Worm (Caenorhabditis elegans) whole organism, L4/young adult: ENCODE measurements around the gene C33C12.12.
"Not testable (repeated sequence)": the region's sequence is repeated elsewhere in the genome, so short reads cannot be mapped to it uniquely, and the experiment has no call there.

Experiments used
- W03F9.2 ChIP-seq: fragments of 150-350 bp; optimal IDR thresholded peaks from 2 replicates; lab custom pipeline; 2014; ENCODE audit warnings: missing biosample characterization, missing genetic modification characterization
- dao-5 ChIP-seq: sonication (generic microtip); optimal IDR thresholded peaks from 2 replicates; lab custom pipeline; 2016; ENCODE audit warnings: missing genotype, missing genetic modification characterization, moderate library complexity, missing compliant biosample characterization
- him-1 ChIP-seq: sonication (generic microtip); optimal IDR thresholded peaks from 2 replicates; lab custom pipeline; 2016; ENCODE audit warnings: missing genotype, missing genetic modification reagents, missing genetic modification characterization, missing compliant biosample characterization

Gene C33C12.12

ce11 chrII:2189357-2189756 is 19.4 kb upstream of the C33C12.12 start, which contains the start of gene mtq-2:
mtq-2 (minus strand) TSS chrII:2189457.
- TF ChIP-seq dao-5 (tag; lab: Kevin White, UChicago), result no peak
- no peak for TF ChIP-seq him-1 (tag; lab: Kevin White, UChicago)
- TF ChIP-seq W03F9.2, result no peak

ce11 chrII:2186730-2187129 is 16.7 kb upstream of the C33C12.12 start:
- TF ChIP-seq dao-5 (tag; lab: Kevin White, UChicago), result no peak
- TF ChIP-seq W03F9.2, result no peak
- no peak for TF ChIP-seq him-1 (tag; lab: Kevin White, UChicago)

ce11 chrII:2186329-2186728 is 16.3 kb upstream of the C33C12.12 start, which contains the start of gene gba-2:
gba-2 (minus strand) TSS chrII:2186434.
- no peak for TF ChIP-seq dao-5 (tag; lab: Kevin White, UChicago)
- TF ChIP-seq W03F9.2, result no peak
- no peak for TF ChIP-seq him-1 (tag; lab: Kevin White, UChicago)

- no peak for TF ChIP-seq him-1 (tag; lab: Kevin White, UChicago)
Observed at ce11 chrII:2177735-2178134, 7.8 kb upstream of the C33C12.12 start.

- TF ChIP-seq him-1 (tag; lab: Kevin White, UChicago) (no peak), dao-5 (tag; lab: Kevin White, UChicago) (no peak), W03F9.2 (no peak)
Observed at ce11 chrII:2176688-2177087, 6.7 kb upstream of the C33C12.12 start, which contains the start of gene gba-1. gba-1 (plus strand) TSS chrII:2176741.

- no peak for TF ChIP-seq W03F9.2
Observed at ce11 chrII:2175367-2175766, 5.4 kb upstream of the C33C12.12 start, which contains the start of gene C33C12.7. C33C12.7 (minus strand) TSS chrII:2175467.

ce11 chrII:2168374-2168773 is 1.6 kb downstream of the C33C12.12 start, which contains the start of gene fbxb-38:
fbxb-38 (minus strand) TSS chrII:2168763.
- no peak for TF ChIP-seq him-1 (tag; lab: Kevin White, UChicago)
- no peak for TF ChIP-seq W03F9.2
- TF ChIP-seq dao-5 (tag; lab: Kevin White, UChicago), result no peak

ce11 chrII:2166376-2166775 is 3.6 kb downstream of the C33C12.12 start, which contains the start of gene C33C12.4:
C33C12.4 (minus strand) TSS chrII:2166476.
- TF ChIP-seq dao-5 (tag; lab: Kevin White, UChicago) (no peak), him-1 (tag; lab: Kevin White, UChicago) (no peak), W03F9.2 (no peak)

- TF ChIP-seq W03F9.2; him-1 (tag; lab: Kevin White, UChicago); dao-5 (tag; lab: Kevin White, UChicago): not testable (repeated sequence)
Observed at ce11 chrII:2163370-2163882, 6.6 kb downstream of the C33C12.12 start, which contains the start of gene C33C12.11. C33C12.11 (minus strand) TSS chrII:2163832.

ce11 chrII:2153708-2154107 is 16.3 kb downstream of the C33C12.12 start, which contains the start of gene math-18:
math-18 (plus strand) TSS chrII:2154008.
- TF ChIP-seq dao-5 (tag; lab: Kevin White, UChicago); him-1 (tag; lab: Kevin White, UChicago); W03F9.2: not testable (repeated sequence)

ce11 chrII:2152455-2152854 is 17.5 kb downstream of the C33C12.12 start:
- TF ChIP-seq dao-5 (tag; lab: Kevin White, UChicago) (no peak), W03F9.2 (no peak), him-1 (tag; lab: Kevin White, UChicago) (no peak)

ce11 chrII:2150485-2150985 is 19.4 kb downstream of the C33C12.12 start, which contains the start of the genes C40A11.7 and C40A11.8:
C40A11.7 (minus strand) TSS chrII:2150585.
C40A11.8 (minus strand) TSS chrII:2150935.
- TF ChIP-seq W03F9.2 (no peak), him-1 (tag; lab: Kevin White, UChicago) (no peak), dao-5 (tag; lab: Kevin White, UChicago) (no peak)

ce11 chrII:2146900-2147375 is 23.0 kb downstream of the C33C12.12 start, which contains the start of gene C40A11.2:
C40A11.2 (plus strand) TSS chrII:2146950.
- TF ChIP-seq dao-5 (tag; lab: Kevin White, UChicago) (no peak), him-1 (tag; lab: Kevin White, UChicago) (no peak), W03F9.2 (no peak)

ce11 chrII:2145566-2145965 is 24.4 kb downstream of the C33C12.12 start, which contains the start of gene C40A11.6:
C40A11.6 (minus strand) TSS chrII:2145666.
- TF ChIP-seq him-1 (tag; lab: Kevin White, UChicago) (no peak), W03F9.2 (no peak), dao-5 (tag; lab: Kevin White, UChicago) (no peak)
